Fruit fly (Drosophila melanogaster) whole organism, embryonic: ENCODE measurements around the gene Sgf11.

Experiments used
- Asciz ChIP-seq: fragments of 200-800 bp; sonication (Bioruptor generic); optimal IDR thresholded peaks from 2 replicates; lab custom pipeline; 2017; ENCODE audit warnings: missing biosample characterization, mild to moderate bottlenecking, missing genetic modification characterization, missing genetic modification reagents
- Atf3 ChIP-seq: fragments of 200-800 bp; sonication (Bioruptor generic); optimal IDR thresholded peaks from 3 replicates; lab custom pipeline; 2016; ENCODE audit warnings: missing biosample characterization, missing genetic modification characterization
- Atf6 ChIP-seq: fragments of 200-800 bp; sonication (Bioruptor generic); IDR thresholded peaks from 2 replicates; pipeline ENCODE4 v1.3.6; 2022; ENCODE audit warnings: missing biosample characterization, missing genetic modification characterization
- B-H1 ChIP-seq: fragments of 200-800 bp; sonication (Bioruptor generic); IDR thresholded peaks from 3 replicates; pipeline ENCODE4 v1.3.6; 2022; ENCODE audit warnings: missing biosample characterization, missing genetic modification characterization
- Blimp-1 ChIP-seq: fragments of 200-800 bp; sonication (Bioruptor generic); optimal IDR thresholded peaks from 3 replicates; lab custom pipeline; 2018; ENCODE audit warnings: missing biosample characterization, missing genetic modification characterization, mild to moderate bottlenecking, moderate library complexity, missing genetic modification reagents
- CG10462 ChIP-seq: fragments of 200-800 bp; sonication (Bioruptor generic); optimal IDR thresholded peaks from 2 replicates; lab custom pipeline; 2016; ENCODE audit warnings: missing biosample characterization, missing genetic modification characterization
- CG11093 ChIP-seq: fragments of 200-800 bp; sonication (Bioruptor generic); IDR thresholded peaks from 3 replicates; pipeline ENCODE4 v1.3.6; 2022; ENCODE audit warnings: missing biosample characterization, missing genetic modification characterization
- CG11398 ChIP-seq: fragments of 200-800 bp; sonication (Bioruptor generic); optimal IDR thresholded peaks from 2 replicates; lab custom pipeline; 2016; ENCODE audit warnings: missing biosample characterization, missing genetic modification characterization
- CG12769 ChIP-seq: fragments of 200-800 bp; sonication (Bioruptor generic); optimal IDR thresholded peaks from 2 replicates; lab custom pipeline; 2019; ENCODE audit warnings: missing biosample characterization, mild to moderate bottlenecking, missing genetic modification characterization, moderate library complexity
- CG12942 ChIP-seq: fragments of 200-800 bp; sonication (Bioruptor generic); optimal IDR thresholded peaks from 3 replicates; lab custom pipeline; 2016; ENCODE audit warnings: missing biosample characterization, missing genetic modification characterization
- CG14710 ChIP-seq: fragments of 200-800 bp; sonication (Bioruptor generic); optimal IDR thresholded peaks from 3 replicates; lab custom pipeline; 2019; ENCODE audit warnings: missing biosample characterization, mild to moderate bottlenecking, missing genetic modification characterization, moderate library complexity
- CG1603 ChIP-seq: fragments of 200-800 bp; sonication (Bioruptor generic); optimal IDR thresholded peaks from 2 replicates; lab custom pipeline; 2019; ENCODE audit warnings: missing biosample characterization, mild to moderate bottlenecking, missing genetic modification characterization, moderate library complexity
- CG1647 ChIP-seq: fragments of 200-800 bp; sonication (Bioruptor generic); optimal IDR thresholded peaks from 3 replicates; lab custom pipeline; 2016; ENCODE audit warnings: missing biosample characterization, missing genetic modification characterization
- CG17328 ChIP-seq: fragments of 200-800 bp; sonication (Bioruptor generic); IDR thresholded peaks from 2 replicates; pipeline ENCODE4 v1.3.6; 2022; ENCODE audit warnings: missing biosample characterization, missing genetic modification characterization
- CG2199 ChIP-seq: fragments of 200-800 bp; sonication (Bioruptor generic); IDR thresholded peaks from 3 replicates; pipeline ENCODE4 v1.3.6; 2022; ENCODE audit warnings: missing biosample characterization, missing genetic modification characterization
- CG2678 ChIP-seq: fragments of 200-800 bp; sonication (Bioruptor generic); optimal IDR thresholded peaks from 3 replicates; lab custom pipeline; 2019; ENCODE audit warnings: missing biosample characterization, mild to moderate bottlenecking, missing genetic modification characterization, moderate library complexity
- CG31388 ChIP-seq: fragments of 200-800 bp; sonication (Bioruptor generic); optimal IDR thresholded peaks from 2 replicates; lab custom pipeline; 2016; ENCODE audit warnings: missing biosample characterization, missing genetic modification characterization
- CG4707 ChIP-seq: fragments of 200-800 bp; sonication (Bioruptor generic); optimal IDR thresholded peaks from 2 replicates; lab custom pipeline; 2018; ENCODE audit warnings: missing biosample characterization, mild to moderate bottlenecking, missing genetic modification characterization, moderate library complexity
- CG4854 ChIP-seq: fragments of 200-800 bp; sonication (Bioruptor generic); optimal IDR thresholded peaks from 2 replicates; lab custom pipeline; 2016; ENCODE audit warnings: missing biosample characterization, missing genetic modification characterization, inconsistent platforms
- CG6813 ChIP-seq: fragments of 200-800 bp; sonication (Bioruptor generic); optimal IDR thresholded peaks from 2 replicates; lab custom pipeline; 2017; ENCODE audit warnings: missing biosample characterization, missing genetic modification characterization, mild to moderate bottlenecking, moderate library complexity, missing genetic modification reagents
- CG7556 ChIP-seq: fragments of 200-800 bp; sonication (Bioruptor generic); optimal IDR thresholded peaks from 2 replicates; lab custom pipeline; 2017; ENCODE audit warnings: missing biosample characterization, mild to moderate bottlenecking, missing genetic modification characterization
- CG7839 ChIP-seq: fragments of 200-800 bp; sonication (Bioruptor generic); optimal IDR thresholded peaks from 3 replicates; lab custom pipeline; 2018; ENCODE audit warnings: missing biosample characterization, mild to moderate bottlenecking, missing genetic modification characterization, moderate library complexity
- CG9797 ChIP-seq: fragments of 200-800 bp; sonication (Bioruptor generic); optimal IDR thresholded peaks from 3 replicates; lab custom pipeline; 2018; ENCODE audit warnings: missing biosample characterization, mild to moderate bottlenecking, missing genetic modification characterization
- Dbx ChIP-seq: fragments of 200-800 bp; sonication (Bioruptor generic); IDR thresholded peaks from 3 replicates; pipeline ENCODE4 v1.3.6; 2022; ENCODE audit warnings: missing biosample characterization, missing genetic modification characterization
- H15 ChIP-seq: fragments of 200-800 bp; sonication (Bioruptor generic); IDR thresholded peaks from 3 replicates; pipeline ENCODE4 v1.3.6; 2022; ENCODE audit warnings: missing biosample characterization, missing genetic modification characterization
- Hmr ChIP-seq: fragments of 200-800 bp; sonication (Bioruptor generic); optimal IDR thresholded peaks from 3 replicates; lab custom pipeline; 2017; ENCODE audit warnings: mild to moderate bottlenecking, missing biosample characterization, missing genetic modification reagents, missing genetic modification characterization
- Kr ChIP-seq: fragments of 200-800 bp; sonication (Bioruptor generic); optimal IDR thresholded peaks from 2 replicates; lab custom pipeline; 2017; ENCODE audit warnings: missing biosample characterization, mild to moderate bottlenecking, missing genetic modification characterization
- MTF-1 ChIP-seq: fragments of 200-800 bp; sonication (Bioruptor generic); optimal IDR thresholded peaks from 2 replicates; lab custom pipeline; 2018; ENCODE audit warnings: missing biosample characterization, mild to moderate bottlenecking, missing genetic modification characterization, borderline replicate concordance
- Neu2 ChIP-seq: fragments of 200-800 bp; sonication (Bioruptor generic); optimal IDR thresholded peaks from 3 replicates; lab custom pipeline; 2016; ENCODE audit warnings: missing biosample characterization, missing genetic modification characterization, borderline replicate concordance
- Nf-YA ChIP-seq: fragments of 200-800 bp; sonication (Bioruptor generic); IDR thresholded peaks from 2 replicates; pipeline ENCODE4 v1.3.6; 2022; ENCODE audit warnings: missing biosample characterization, missing genetic modification characterization
- Ptx1 ChIP-seq: fragments of 200-800 bp; sonication (Bioruptor generic); IDR thresholded peaks from 2 replicates; pipeline ENCODE4 v1.3.6; 2022; ENCODE audit warnings: missing biosample characterization, missing genetic modification characterization
- Sin3A ChIP-seq: fragments of >200 bp; optimal IDR thresholded peaks from 2 replicates; lab custom pipeline; 2018
- Sry-δ ChIP-seq: fragments of 200-800 bp; sonication (Bioruptor generic); optimal IDR thresholded peaks from 2 replicates; lab custom pipeline; 2016; ENCODE audit warnings: missing biosample characterization, missing genetic modification characterization
- Trl ChIP-seq, 3 experiments: fragments of >200 bp in 2 of 3; fragments of 200-800 bp in 1 of 3; sonication (Bioruptor generic) in 1 of 3; optimal IDR thresholded peaks; 2 replicates in 1 of 3; 3 replicates in 2 of 3; lab custom pipeline; 2016 to 2017; ENCODE audit warnings: missing biosample characterization in 1 of 3, missing genetic modification characterization in 1 of 3
- chif ChIP-seq, 2 experiments: fragments of 200-800 bp; sonication (Bioruptor generic); optimal IDR thresholded peaks; 3 replicates each; lab custom pipeline; 2016; ENCODE audit warnings: missing biosample characterization in 2 of 2, missing genetic modification characterization in 2 of 2
- chn ChIP-seq: fragments of 200-800 bp; sonication (Bioruptor generic); optimal IDR thresholded peaks from 2 replicates; lab custom pipeline; 2016; ENCODE audit warnings: missing biosample characterization, missing genetic modification characterization
- croc ChIP-seq: fragments of 200-800 bp; sonication (Bioruptor generic); conservative IDR thresholded peaks from 3 replicates; pipeline ENCODE4 v1.3.6; 2022; ENCODE audit warnings: missing biosample characterization, missing genetic modification characterization
- emc ChIP-seq: fragments of 200-800 bp; sonication (Bioruptor generic); optimal IDR thresholded peaks from 2 replicates; lab custom pipeline; 2016; ENCODE audit warnings: missing biosample characterization, missing genetic modification characterization
- hkb ChIP-seq, 2 experiments: fragments of 200-800 bp in 1 of 2; fragments of >200 bp in 1 of 2; sonication (Bioruptor generic) in 1 of 2; IDR thresholded peaks in 1 of 2; optimal IDR thresholded peaks in 1 of 2; 2 replicates each; pipeline versions ENCODE4 v1.3.6 to Lab custom; 2017 to 2022; ENCODE audit warnings: missing biosample characterization in 1 of 2, missing genetic modification characterization in 1 of 2
- lab ChIP-seq: fragments of 200-800 bp; sonication (Bioruptor generic); optimal IDR thresholded peaks from 3 replicates; lab custom pipeline; 2017; ENCODE audit warnings: missing biosample characterization, missing genetic modification characterization, mild to moderate bottlenecking, moderate library complexity, missing genetic modification reagents
- lov ChIP-seq, 2 experiments: fragments of 200-800 bp in 1 of 2; fragments of >200 bp in 1 of 2; sonication (Bioruptor generic) in 1 of 2; IDR thresholded peaks in 1 of 2; optimal IDR thresholded peaks in 1 of 2; 2 replicates in 1 of 2; 3 replicates in 1 of 2; pipeline versions ENCODE4 v1.3.6 to Lab custom; 2017 to 2022; ENCODE audit warnings: missing biosample characterization in 1 of 2, missing genetic modification characterization in 1 of 2
- org-1 ChIP-seq: fragments of 200-800 bp; sonication (Bioruptor generic); optimal IDR thresholded peaks from 2 replicates; lab custom pipeline; 2017; ENCODE audit warnings: missing biosample characterization, missing genetic modification characterization
- sisA ChIP-seq: fragments of 200-800 bp; sonication (Bioruptor generic); IDR thresholded peaks from 2 replicates; pipeline ENCODE4 v1.3.6; 2022; ENCODE audit warnings: missing biosample characterization, missing genetic modification characterization
- slou ChIP-seq: fragments of 200-800 bp; sonication (Bioruptor generic); optimal IDR thresholded peaks from 3 replicates; lab custom pipeline; 2016; ENCODE audit warnings: missing biosample characterization, missing genetic modification characterization
- sqz ChIP-seq: fragments of 200-800 bp; sonication (Bioruptor generic); optimal IDR thresholded peaks from 3 replicates; lab custom pipeline; 2018; ENCODE audit warnings: missing biosample characterization, mild to moderate bottlenecking, missing genetic modification characterization
- ssp ChIP-seq: fragments of 200-800 bp; sonication (Bioruptor generic); IDR thresholded peaks from 2 replicates; pipeline ENCODE4 v1.3.6; 2022; ENCODE audit warnings: missing biosample characterization, missing genetic modification characterization
- toy ChIP-seq: fragments of 200-800 bp; sonication (Bioruptor generic); IDR thresholded peaks from 2 replicates; pipeline ENCODE4 v1.3.6; 2022; ENCODE audit warnings: missing biosample characterization, missing genetic modification characterization
- tx ChIP-seq: fragments of 200-800 bp; sonication (Bioruptor generic); optimal IDR thresholded peaks from 2 replicates; lab custom pipeline; 2016; ENCODE audit warnings: missing biosample characterization, missing genetic modification characterization
- unpg ChIP-seq: fragments of 200-800 bp; sonication (Bioruptor generic); optimal IDR thresholded peaks from 3 replicates; lab custom pipeline; 2018; ENCODE audit warnings: missing biosample characterization, mild to moderate bottlenecking, missing genetic modification characterization, moderate library complexity
- yki ChIP-seq: fragments of >200 bp; optimal IDR thresholded peaks from 3 replicates; lab custom pipeline; 2018
- zfh1 ChIP-seq: fragments of 200-800 bp; sonication (Bioruptor generic); IDR thresholded peaks from 3 replicates; pipeline ENCODE4 v1.3.6; 2022; ENCODE audit warnings: missing biosample characterization, missing genetic modification characterization

Sgf11 gene

dm6 chr3L:18672203-18672602 is 9.4 kb downstream of the Sgf11 start (continued):
- no peak for TF ChIP-seq ssp (GFP tag; lab: Robert Waterston, UW)
- TF ChIP-seq CG4854 = no peak
- TF ChIP-seq org-1 = no peak
- no peak for TF ChIP-seq MTF-1 (GFP tag; lab: Kevin White, UChicago)
- TF ChIP-seq CG12769 (tag; lab: Kevin White, UChicago) = no peak
- no peak for TF ChIP-seq lov (optimal IDR thresholded peaks at IDR 0.05; lab: Kevin White, UChicago)
- no peak for TF ChIP-seq lov (GFP tag; IDR thresholded peaks at IDR 0.05; lab: Robert Waterston, UW)
- no peak for TF ChIP-seq CG2678
- TF ChIP-seq toy = no peak
- TF ChIP-seq H15 (GFP tag; lab: Robert Waterston, UW) = no peak
- TF ChIP-seq CG7556 (GFP tag; lab: Kevin White, UChicago) = no peak
- no peak for TF ChIP-seq Ptx1 (GFP tag; lab: Robert Waterston, UW)
- no peak for TF ChIP-seq Dbx
- TF ChIP-seq chif (GFP tag; optimal IDR thresholded peaks at IDR 0.05; lab: Kevin White, UChicago) = no peak
- TF ChIP-seq CG10462 (GFP tag; lab: Kevin White, UChicago) = no peak
- peak; percentile 16 for TF ChIP-seq unpg (GFP tag; lab: Kevin White, UChicago)
- no peak for TF ChIP-seq Trl (optimal IDR thresholded peaks at IDR 0.05; lab: Kevin White, UChicago)
- TF ChIP-seq Trl (GFP tag; optimal IDR thresholded peaks at IDR 0.05; lab: Kevin White, UChicago) = peak; percentile 43
- peak; percentile 63 for TF ChIP-seq CG1603 (tag; lab: Kevin White, UChicago)
- no peak for TF ChIP-seq B-H1 (GFP tag; lab: Robert Waterston, UW)
- TF ChIP-seq Atf6 (GFP tag; lab: Robert Waterston, UW) = no peak
- no peak for TF ChIP-seq emc (GFP tag; lab: Kevin White, UChicago)
- TF ChIP-seq sisA (GFP tag; lab: Robert Waterston, UW) = 0 out of 2 replicates have a peak, but pooled peaks have one; percentile 8
- TF ChIP-seq CG17328 (GFP tag; lab: Robert Waterston, UW) = 0 out of 2 replicates have a peak, but pooled peaks have one; percentile 33
- TF ChIP-seq Neu2 (GFP tag; lab: Kevin White, UChicago) = no peak
- TF ChIP-seq Sin3A (lab: Kevin White, UChicago) = peak; percentile 16
- no peak for TF ChIP-seq CG6813
- no peak for TF ChIP-seq sqz (GFP tag; lab: Kevin White, UChicago)
- TF ChIP-seq lab = no peak
- TF ChIP-seq chn = peak; percentile 10
- no peak for TF ChIP-seq Sry-δ (GFP tag; lab: Kevin White, UChicago)
- no peak for TF ChIP-seq slou (GFP tag; lab: Kevin White, UChicago)
- no peak for TF ChIP-seq CG31388
- peak; percentile 15 for TF ChIP-seq CG9797 (GFP tag; lab: Kevin White, UChicago)
- TF ChIP-seq tx (GFP tag; lab: Kevin White, UChicago) = no peak
- peak; percentile 9 for TF ChIP-seq CG14710 (tag; lab: Kevin White, UChicago)
- peak; percentile 48 for TF ChIP-seq Kr (GFP tag; lab: Kevin White, UChicago)
- TF ChIP-seq Hmr (GFP tag; lab: Kevin White, UChicago) = no peak
- TF ChIP-seq CG7839 (tag; lab: Kevin White, UChicago) = no peak
- no peak for TF ChIP-seq Asciz
- TF ChIP-seq CG1647 (GFP tag; lab: Kevin White, UChicago) = no peak
- TF ChIP-seq zfh1 (GFP tag; lab: Robert Waterston, UW) = peak; percentile 49; the same call in 1 of the 3 replicates
- TF ChIP-seq CG12942 = no peak
- no peak for TF ChIP-seq Nf-YA (GFP tag; lab: Robert Waterston, UW)
- no peak for TF ChIP-seq hkb (optimal IDR thresholded peaks at IDR 0.05; lab: Kevin White, UChicago)
- TF ChIP-seq hkb (GFP tag; IDR thresholded peaks at IDR 0.05; lab: Robert Waterston, UW) = no peak
- no peak for TF ChIP-seq Atf3 (GFP tag; lab: Kevin White, UChicago)
- no peak for TF ChIP-seq CG11398 (GFP tag; lab: Kevin White, UChicago)
- TF ChIP-seq yki (lab: Kevin White, UChicago) = no peak
- TF ChIP-seq CG2199 (GFP tag; lab: Robert Waterston, UW) = no peak
- TF ChIP-seq CG4707 (GFP tag; lab: Kevin White, UChicago) = no peak
- TF ChIP-seq croc (GFP tag; lab: Robert Waterston, UW) = no peak
- no peak for TF ChIP-seq Blimp-1 (GFP tag; lab: Kevin White, UChicago)
- TF ChIP-seq CG11093 = no peak
